Worm (Caenorhabditis elegans) whole organism, early embryonic: Measurements from ENCODE around the gene srz-94.

Experiments
- B0310.2 ChIP-seq: sonication (generic microtip); optimal IDR thresholded peaks from 2 replicates; lab custom pipeline; 2016; ENCODE audit warnings: mild to moderate bottlenecking, missing genetic modification characterization, missing compliant biosample characterization
- F13C5.2 ChIP-seq: sonication (generic microtip); optimal IDR thresholded peaks from 2 replicates; lab custom pipeline; 2017; ENCODE audit warnings: mild to moderate bottlenecking, missing genetic modification characterization, inconsistent platforms, missing compliant biosample characterization
- aly-1 ChIP-seq: sonication (generic microtip); optimal IDR thresholded peaks from 2 replicates; lab custom pipeline; 2016; ENCODE audit warnings: missing genetic modification characterization, missing compliant biosample characterization
- ama-1 ChIP-seq: fragments of 150-350 bp; optimal IDR thresholded peaks from 2 replicates; lab custom pipeline; 2014
- ceh-13 ChIP-seq: fragments of 200-800 bp; sonication (Bioruptor generic); optimal IDR thresholded peaks from 2 replicates; lab custom pipeline; 2018; ENCODE audit warnings: mild to moderate bottlenecking, missing genetic modification characterization, missing compliant biosample characterization
- ceh-36 ChIP-seq: sonication (generic microtip); optimal IDR thresholded peaks from 2 replicates; lab custom pipeline; 2016; ENCODE audit warnings: missing genetic modification characterization, inconsistent platforms, missing compliant biosample characterization
- ets-7 ChIP-seq: sonication (generic microtip); optimal IDR thresholded peaks from 2 replicates; lab custom pipeline; 2016; ENCODE audit warnings: missing genotype, missing genetic modification characterization, missing compliant biosample characterization
- flt-1 ChIP-seq: fragments of 200-800 bp; sonication (Bioruptor generic); IDR thresholded peaks from 2 replicates; pipeline ENCODE4 v1.3.6; 2022; ENCODE audit warnings: missing genetic modification characterization, missing compliant biosample characterization
- hmbx-1 ChIP-seq: sonication (generic microtip); optimal IDR thresholded peaks from 2 replicates; lab custom pipeline; 2016; ENCODE audit warnings: mild to moderate bottlenecking, missing genetic modification characterization, missing compliant biosample characterization
- hmg-4 ChIP-seq: fragments of 200-800 bp; sonication (Bioruptor generic); optimal IDR thresholded peaks from 2 replicates; lab custom pipeline; 2018; ENCODE audit warnings: mild to moderate bottlenecking, missing genetic modification characterization, missing compliant biosample characterization
- hnd-1 ChIP-seq: sonication (generic microtip); optimal IDR thresholded peaks from 2 replicates; lab custom pipeline; 2016; ENCODE audit warnings: missing genetic modification characterization, missing compliant biosample characterization
- pes-1 ChIP-seq: fragments of 200-800 bp; sonication (Bioruptor generic); IDR thresholded peaks from 2 replicates; pipeline ENCODE4 v1.3.6; 2022; ENCODE audit warnings: missing genetic modification reagents, missing genetic modification characterization, missing compliant biosample characterization
- scrt-1 ChIP-seq: fragments of 200-800 bp; sonication (Bioruptor generic); IDR thresholded peaks from 2 replicates; pipeline ENCODE4 v1.3.6; 2022; ENCODE audit warnings: missing genetic modification characterization, missing compliant biosample characterization
- sea-1 ChIP-seq: fragments of 200-800 bp; sonication (Bioruptor generic); conservative IDR thresholded peaks from 2 replicates; pipeline ENCODE4 v1.3.6; 2022; ENCODE audit warnings: missing genetic modification characterization, missing compliant biosample characterization
- tbx-11 ChIP-seq: fragments of 200-800 bp; sonication (Bioruptor generic); IDR thresholded peaks from 2 replicates; pipeline ENCODE4 v1.3.6; 2022; ENCODE audit warnings: missing genetic modification characterization, missing compliant biosample characterization
- tbx-37 ChIP-seq: fragments of 200-800 bp; sonication (Bioruptor generic); conservative IDR thresholded peaks from 2 replicates; pipeline ENCODE4 v1.3.6; 2022; ENCODE audit warnings: missing genetic modification reagents, missing genetic modification characterization, missing compliant biosample characterization
- tra-4 ChIP-seq: sonication (generic microtip); optimal IDR thresholded peaks from 2 replicates; lab custom pipeline; 2017; ENCODE audit warnings: missing genetic modification characterization, missing compliant biosample characterization

srz-94 gene

DNA sequence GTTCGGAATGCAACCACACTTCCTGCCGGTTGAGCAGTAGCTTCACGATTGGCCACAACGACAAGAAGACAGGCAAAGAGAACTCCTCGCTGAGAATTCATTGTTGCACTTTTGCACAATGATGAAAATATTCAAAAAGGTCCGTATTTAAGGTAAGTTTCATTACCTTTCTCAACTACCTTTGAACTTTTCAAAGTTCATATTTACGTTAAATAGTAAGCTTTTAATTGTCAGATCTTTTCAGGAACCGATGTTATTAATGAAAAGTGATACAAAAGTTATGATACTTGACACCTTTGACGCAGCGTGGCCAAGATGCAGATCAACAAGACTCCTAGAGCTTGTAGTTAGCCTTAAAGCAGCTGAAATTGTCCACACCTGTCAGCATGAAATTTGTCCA lies 14.4 kb downstream of the srz-94 start, which contains the start of gene F49H6.12:
Gene F49H6.12, minus strand, starts transcription at position 101 of the 400 bp plus-strand sequence.
- no peak for TF ChIP-seq B0310.2
- no peak for TF ChIP-seq hmg-4
- TF ChIP-seq scrt-1, result no peak
- TF ChIP-seq tbx-11 (GFP tag; lab: Robert Waterston, UW), result no peak
- no peak for TF ChIP-seq tra-4 (tag; lab: Kevin White, UChicago)
- no peak for TF ChIP-seq aly-1 (tag; lab: Kevin White, UChicago)
- TF ChIP-seq ceh-36 (tag; lab: Kevin White, UChicago), result no peak
- no peak for TF ChIP-seq sea-1 (GFP tag; lab: Robert Waterston, UW)
- TF ChIP-seq tbx-37 (GFP tag; lab: Robert Waterston, UW), result no peak

DNA sequence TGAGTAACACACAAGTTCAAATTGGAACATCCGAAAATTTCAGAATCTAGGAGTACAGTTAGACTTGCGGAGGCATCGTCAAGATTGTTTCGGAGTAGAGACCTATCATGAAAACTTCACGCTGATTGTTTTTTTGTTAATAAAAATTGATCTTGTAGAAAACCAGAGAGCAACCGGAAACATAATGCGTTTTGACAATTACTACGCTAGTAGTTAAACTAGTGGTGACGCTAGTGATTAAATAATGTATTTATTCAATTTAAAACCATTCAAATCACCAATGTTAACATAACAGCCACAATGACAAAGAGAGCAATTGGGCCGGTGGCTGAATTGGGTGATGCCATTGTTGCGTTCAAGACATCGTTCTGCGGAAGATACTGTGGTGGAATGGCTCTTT lies 16.1 kb downstream of the srz-94 start, which contains the start of gene F49H6.17:
Gene F49H6.17, plus strand, starts transcription at position 301 of the 400 bp plus-strand sequence.
- no peak for TF ChIP-seq aly-1 (tag; lab: Kevin White, UChicago)
- no peak for TF ChIP-seq scrt-1
- no peak for TF ChIP-seq flt-1 (GFP tag; lab: Robert Waterston, UW)
- no peak for TF ChIP-seq hmbx-1 (tag; lab: Kevin White, UChicago)
- no peak for TF ChIP-seq tra-4 (tag; lab: Kevin White, UChicago)
- TF ChIP-seq ceh-13 (GFP tag; lab: Kevin White, UChicago), result no peak
- TF ChIP-seq hnd-1 (tag; lab: Kevin White, UChicago), result no peak
- TF ChIP-seq ets-7, result no peak
- TF ChIP-seq sea-1 (GFP tag; lab: Robert Waterston, UW), result no peak
- TF ChIP-seq ama-1 (lab: Kevin White, UChicago), result no peak
- no peak for TF ChIP-seq tbx-37 (GFP tag; lab: Robert Waterston, UW)
- no peak for TF ChIP-seq tbx-11 (GFP tag; lab: Robert Waterston, UW)
- TF ChIP-seq hmg-4, result no peak
- TF ChIP-seq pes-1, result no peak
- TF ChIP-seq F13C5.2 (tag; lab: Kevin White, UChicago), result no peak
- TF ChIP-seq B0310.2, result no peak
- no peak for TF ChIP-seq ceh-36 (tag; lab: Kevin White, UChicago)

DNA sequence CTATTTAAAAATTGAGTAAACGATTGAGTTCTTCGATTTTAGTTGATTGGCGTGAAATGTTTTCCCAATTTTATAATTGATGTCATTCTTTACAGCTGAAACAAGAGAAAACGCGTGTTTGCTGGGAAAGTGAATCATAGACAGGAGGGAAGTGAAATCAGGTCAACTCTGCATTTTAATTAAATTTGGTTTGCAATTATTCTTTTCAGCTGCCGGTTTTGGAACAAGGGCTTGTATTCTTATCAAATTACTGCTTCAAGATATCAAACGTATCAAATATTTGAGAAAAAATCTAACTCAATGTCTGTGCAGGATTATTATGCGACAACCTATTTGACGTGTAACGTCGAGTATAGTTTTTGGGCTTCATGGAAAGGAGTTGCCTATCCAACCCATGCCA lies 19.0 kb downstream of the srz-94 start, which contains the start of gene srh-97:
Gene srh-97, plus strand, starts transcription at position 301 of the 400 bp plus-strand sequence.
- TF ChIP-seq ets-7, result no peak
- no peak for TF ChIP-seq hnd-1 (tag; lab: Kevin White, UChicago)
- no peak for TF ChIP-seq hmg-4
- TF ChIP-seq tbx-11 (GFP tag; lab: Robert Waterston, UW), result no peak
- TF ChIP-seq flt-1 (GFP tag; lab: Robert Waterston, UW), result no peak
- TF ChIP-seq B0310.2, result no peak

DNA sequence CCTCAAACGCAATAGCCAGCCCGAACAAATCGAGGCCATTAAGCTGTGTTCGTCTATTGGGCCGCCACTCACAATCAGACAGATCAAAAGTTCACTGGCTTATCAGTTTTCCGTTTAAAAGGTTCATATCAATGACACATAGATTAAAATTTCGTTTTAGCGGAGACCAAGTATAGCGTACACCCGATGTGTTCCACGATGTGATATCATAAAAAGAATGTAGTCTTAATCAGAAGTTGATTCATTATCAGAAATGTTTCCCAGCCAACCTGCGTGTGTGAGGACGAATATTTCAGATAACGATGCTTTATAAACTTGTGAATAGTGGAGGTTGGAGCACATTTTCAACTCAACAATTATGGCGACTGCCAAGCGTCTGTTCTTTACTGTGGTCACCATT lies 21.7 kb downstream of the srz-94 start, which contains the start of gene clc-13:
Gene clc-13, plus strand, starts transcription at position 359 of the 400 bp plus-strand sequence.
- TF ChIP-seq pes-1, result no peak
- no peak for TF ChIP-seq B0310.2
- no peak for TF ChIP-seq sea-1 (GFP tag; lab: Robert Waterston, UW)
- TF ChIP-seq hmbx-1 (tag; lab: Kevin White, UChicago), result no peak
- TF ChIP-seq hmg-4, result no peak
- no peak for TF ChIP-seq ceh-36 (tag; lab: Kevin White, UChicago)
- TF ChIP-seq tbx-37 (GFP tag; lab: Robert Waterston, UW), result no peak
- TF ChIP-seq hnd-1 (tag; lab: Kevin White, UChicago), result no peak

DNA sequence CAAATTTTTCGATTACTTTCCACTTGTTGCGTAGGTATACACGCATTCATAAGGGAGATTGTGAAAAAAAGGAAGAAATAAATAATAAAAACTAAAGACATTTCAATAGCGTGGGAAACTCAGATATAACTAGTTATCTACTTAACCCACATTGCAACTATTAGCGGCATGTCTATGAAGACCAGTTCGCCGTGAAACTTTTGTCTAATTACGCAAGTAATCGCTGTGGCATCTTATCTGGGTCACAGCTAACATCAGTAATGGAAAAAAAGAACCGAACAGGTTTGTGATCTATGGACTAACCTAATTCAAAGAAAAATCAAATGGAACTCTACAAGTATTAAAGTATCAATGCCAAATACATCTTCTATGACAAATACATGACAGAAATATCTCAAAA lies 22.5 kb downstream of the srz-94 start, which contains the start of gene clec-241:
Gene clec-241, minus strand, starts transcription at position 101 of the 400 bp plus-strand sequence.
- TF ChIP-seq ama-1 (lab: Kevin White, UChicago), result no peak

DNA sequence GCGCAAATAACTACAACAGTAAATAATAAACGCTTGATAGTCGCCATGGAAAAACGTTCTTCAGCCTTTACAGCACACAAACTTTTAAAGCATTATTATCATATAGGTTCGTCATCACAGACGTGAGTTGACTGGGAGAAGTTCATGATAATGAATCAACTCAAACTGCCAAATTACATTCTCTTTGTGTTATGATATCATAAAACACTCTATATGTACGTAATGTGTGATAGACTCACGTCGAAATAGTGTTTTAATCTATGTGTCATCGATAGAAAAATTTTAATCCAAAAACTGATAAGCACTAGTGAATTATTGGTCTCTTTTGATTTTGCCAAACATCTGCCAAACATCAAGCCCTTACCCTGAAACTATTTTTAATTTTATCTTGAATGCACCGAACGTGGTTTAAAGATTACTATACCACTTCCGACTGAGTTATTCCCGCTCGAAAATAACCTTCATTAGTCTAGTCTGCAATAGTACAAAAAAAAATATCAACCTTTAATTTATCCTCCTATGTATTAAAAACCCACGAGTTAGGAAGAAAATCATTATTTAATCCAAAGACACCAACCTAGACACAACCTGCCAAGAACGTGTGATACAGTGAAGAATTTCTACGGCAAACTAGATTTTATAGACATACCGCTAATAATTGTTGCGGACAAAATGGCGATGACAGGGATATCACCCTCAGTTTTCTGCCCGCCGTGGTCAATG lies 26.2 kb downstream of the srz-94 start, which contains the start of the genes clc-12 and clec-240:
Gene clc-12, minus strand, starts transcription at position 47 of the 723 bp plus-strand sequence.
Gene clec-240, plus strand, starts transcription at position 673 of the 723 bp plus-strand sequence.
- no peak for TF ChIP-seq aly-1 (tag; lab: Kevin White, UChicago)
- TF ChIP-seq B0310.2, result no peak
- TF ChIP-seq hnd-1 (tag; lab: Kevin White, UChicago), result no peak
- TF ChIP-seq pes-1, result no peak

DNA sequence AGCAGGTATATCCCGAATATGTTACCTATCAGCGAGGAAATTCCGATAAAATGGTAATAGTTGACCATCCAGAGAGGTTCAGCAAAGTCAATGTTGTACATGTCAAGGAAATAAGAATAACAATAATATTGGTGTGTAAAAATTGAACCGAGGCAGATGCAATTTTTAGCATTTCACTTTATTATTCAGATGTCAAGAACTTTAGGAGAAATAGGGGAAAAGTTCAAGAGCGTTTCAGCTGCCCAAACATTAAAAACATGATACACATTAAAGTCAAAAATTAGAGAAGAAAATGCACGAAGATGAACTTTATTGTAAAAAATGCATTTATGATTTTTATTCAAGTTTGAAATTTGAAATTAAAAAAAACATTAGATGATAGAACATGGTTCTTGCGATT lies 27.4 kb downstream of the srz-94 start, which contains the start of gene sri-69:
Gene sri-69, minus strand, starts transcription at position 101 of the 400 bp plus-strand sequence.
- TF ChIP-seq hmg-4 (no peak), flt-1 (GFP tag; lab: Robert Waterston, UW) (no peak), tbx-11 (GFP tag; lab: Robert Waterston, UW) (no peak), tra-4 (tag; lab: Kevin White, UChicago) (no peak), ceh-36 (tag; lab: Kevin White, UChicago) (no peak), sea-1 (GFP tag; lab: Robert Waterston, UW) (no peak), ama-1 (lab: Kevin White, UChicago) (no peak), B0310.2 (no peak), aly-1 (tag; lab: Kevin White, UChicago) (no peak), hnd-1 (tag; lab: Kevin White, UChicago) (no peak), tbx-37 (GFP tag; lab: Robert Waterston, UW) (no peak), ceh-13 (GFP tag; lab: Kevin White, UChicago) (no peak)

DNA sequence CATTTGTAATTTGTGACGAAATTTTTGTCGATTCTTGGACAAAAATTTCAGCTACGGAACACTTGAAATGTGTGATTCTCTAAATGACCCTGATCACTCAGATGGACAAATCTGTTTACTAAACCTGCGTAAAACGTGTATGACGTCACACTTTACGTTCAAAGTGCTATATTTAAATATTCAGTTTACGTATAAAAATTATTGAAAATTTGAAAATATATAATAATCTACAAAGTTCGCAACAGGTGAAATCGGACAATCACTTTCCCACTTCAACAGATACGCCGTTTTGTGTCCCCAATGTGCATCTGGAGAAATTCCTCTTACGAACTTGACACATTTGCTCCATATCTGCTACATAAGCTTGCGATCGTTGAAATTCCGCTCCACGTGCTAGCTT lies 30.6 kb downstream of the srz-94 start, which contains the start of gene srh-131:
Gene srh-131, plus strand, starts transcription at position 301 of the 400 bp plus-strand sequence.
- no peak for TF ChIP-seq hmg-4
- TF ChIP-seq hmbx-1 (tag; lab: Kevin White, UChicago), result no peak
- TF ChIP-seq ceh-36 (tag; lab: Kevin White, UChicago), result no peak
- no peak for TF ChIP-seq tra-4 (tag; lab: Kevin White, UChicago)
- no peak for TF ChIP-seq pes-1
- no peak for TF ChIP-seq scrt-1
- no peak for TF ChIP-seq F13C5.2 (tag; lab: Kevin White, UChicago)
- TF ChIP-seq sea-1 (GFP tag; lab: Robert Waterston, UW), result no peak
- TF ChIP-seq ets-7, result no peak
- no peak for TF ChIP-seq flt-1 (GFP tag; lab: Robert Waterston, UW)
